Fruit fly (Drosophila melanogaster): ENCODE data around the gene PolZ2.

PolZ2 gene

dm6 chr3R:5612372-5613113 lies 23.9 kb downstream of the PolZ2 start, which contains the start of gene Rga (continued):
- TF ChIP-seq fd85E (GFP tag; optimal IDR thresholded peaks at IDR 0.05) (peak; percentile 28), CG15336 (GFP tag; IDR thresholded peaks at IDR 0.05) (no peak), pdm3 (GFP tag; optimal IDR thresholded peaks at IDR 0.05) (no peak), Hr39 (GFP tag; optimal IDR thresholded peaks at IDR 0.05) (no peak), CG11294 (GFP tag; IDR thresholded peaks at IDR 0.05) (no peak), Sox15 (GFP tag; optimal IDR thresholded peaks at IDR 0.05) (no peak), cyc (GFP tag; optimal IDR thresholded peaks at IDR 0.05) (no peak), lz (GFP tag; optimal IDR thresholded peaks at IDR 0.05) (no peak), spab (GFP tag; optimal IDR thresholded peaks at IDR 0.05) (no peak), achi (GFP tag; optimal IDR thresholded peaks at IDR 0.05) (no peak), salr (GFP tag; optimal IDR thresholded peaks at IDR 0.05) (no peak), CG31627 (GFP tag; optimal IDR thresholded peaks at IDR 0.05) (no peak), CG8119 (GFP tag; IDR thresholded peaks at IDR 0.05) (no peak), Sox102F (GFP tag; optimal IDR thresholded peaks at IDR 0.05) (no peak), svp (GFP tag) (peak; percentile 86), CG6163 (GFP tag; IDR thresholded peaks at IDR 0.05) (no peak), CG6854 (GFP tag; optimal IDR thresholded peaks at IDR 0.05) (peak; percentile 22), CG8632 (GFP tag; optimal IDR thresholded peaks at IDR 0.05) (no peak), Ets96B (tag; optimal IDR thresholded peaks at IDR 0.05) (no peak), CG6792 (GFP tag; optimal IDR thresholded peaks at IDR 0.05) (no peak)

DNA sequence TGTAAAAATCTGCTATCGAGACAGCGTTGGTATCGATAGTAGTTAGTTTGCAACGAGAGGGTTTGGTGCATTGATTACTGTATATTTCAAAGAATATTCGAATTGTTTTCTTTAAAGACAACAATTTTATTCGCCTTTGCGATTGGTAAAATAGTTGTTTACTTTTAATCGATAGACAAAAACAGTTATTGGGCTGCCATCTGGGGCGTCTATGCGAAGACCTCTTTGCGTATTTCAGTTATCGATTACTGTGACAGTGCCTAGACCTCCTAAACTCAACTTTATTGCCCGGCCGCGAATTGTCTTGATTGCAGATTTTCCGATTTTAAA lies 24.4 kb downstream of the PolZ2 start, which contains the start of gene Atu:
Atu (plus strand) TSS at position 245 of the 330 bp plus-strand sequence.
- TF ChIP-seq topi (GFP tag; optimal IDR thresholded peaks at IDR 0.05) (no peak), Met (GFP tag; optimal IDR thresholded peaks at IDR 0.05) (peak; percentile 17), CG32006 (GFP tag; optimal IDR thresholded peaks at IDR 0.05) (no peak), CG6276 (GFP tag; optimal IDR thresholded peaks at IDR 0.05) (no peak), lz (GFP tag; optimal IDR thresholded peaks at IDR 0.05) (peak; percentile 29), fd85E (GFP tag; optimal IDR thresholded peaks at IDR 0.05) (no peak), cyc (GFP tag; optimal IDR thresholded peaks at IDR 0.05) (peak; percentile 6), Blimp-1 (GFP tag; optimal IDR thresholded peaks at IDR 0.05) (no peak), salr (GFP tag; optimal IDR thresholded peaks at IDR 0.05) (no peak), CG4318 (GFP tag; optimal IDR thresholded peaks at IDR 0.05) (no peak), CG10631 (GFP tag; optimal IDR thresholded peaks at IDR 0.05) (no peak), CG9139 (GFP tag; optimal IDR thresholded peaks at IDR 0.05) (no peak), CG16779 (tag; optimal IDR thresholded peaks at IDR 0.05) (no peak), svp (GFP tag) (peak; percentile 65), Smox (GFP tag; optimal IDR thresholded peaks at IDR 0.05) (no peak), Sox14 (GFP tag; optimal IDR thresholded peaks at IDR 0.05) (peak; percentile 55), CG7368 (GFP tag; optimal IDR thresholded peaks at IDR 0.05) (no peak), Hr39 (GFP tag; optimal IDR thresholded peaks at IDR 0.05) (peak; percentile 23), CG31627 (GFP tag; optimal IDR thresholded peaks at IDR 0.05) (peak; percentile 32), CG11902 (GFP tag; optimal IDR thresholded peaks at IDR 0.05) (no peak), CG11762 (GFP tag; optimal IDR thresholded peaks at IDR 0.05; ENCODE audit: insufficient read depth) (no peak), CG3919 (GFP tag; optimal IDR thresholded peaks at IDR 0.05) (no peak), CG6808 (GFP tag; optimal IDR thresholded peaks at IDR 0.05) (no peak), CG6854 (GFP tag; optimal IDR thresholded peaks at IDR 0.05) (no peak), esn (GFP tag; optimal IDR thresholded peaks at IDR 0.05) (peak; percentile 46), Sox15 (GFP tag; optimal IDR thresholded peaks at IDR 0.05) (no peak), CG34406 (GFP tag; optimal IDR thresholded peaks at IDR 0.05) (no peak), fkh (GFP tag; optimal IDR thresholded peaks at IDR 0.05) (peak; percentile 86), vri (GFP tag; optimal IDR thresholded peaks at IDR 0.05) (no peak), achi (GFP tag; optimal IDR thresholded peaks at IDR 0.05) (peak; percentile 11), CG10669 (GFP tag; optimal IDR thresholded peaks at IDR 0.05) (no peak), Sox102F (GFP tag; optimal IDR thresholded peaks at IDR 0.05) (no peak), Hr4 (GFP tag; optimal IDR thresholded peaks at IDR 0.05) (no peak), CG11294 (GFP tag; IDR thresholded peaks at IDR 0.05) (no peak), CG15336 (GFP tag; IDR thresholded peaks at IDR 0.05) (no peak), fd59A (GFP tag; optimal IDR thresholded peaks at IDR 0.05) (no peak), CG8319 (GFP tag; optimal IDR thresholded peaks at IDR 0.05) (no peak), CG1621 (tag; optimal IDR thresholded peaks at IDR 0.05) (no peak), Lpt (GFP tag; optimal IDR thresholded peaks at IDR 0.05) (no peak), pdm3 (GFP tag; optimal IDR thresholded peaks at IDR 0.05) (no peak), Eip75B (GFP tag; optimal IDR thresholded peaks at IDR 0.05) (peak; percentile 26), Ets21C (GFP tag; optimal IDR thresholded peaks at IDR 0.05) (no peak), Ets96B (tag; optimal IDR thresholded peaks at IDR 0.05) (no peak)

Data from whole organism, prepupa.